Worm (Caenorhabditis elegans) whole organism, L2 larva: Measurements from ENCODE around the gene F08G5.3.
A peak's percentile ranks its signal among the peaks of the same experiment; 100 is the strongest.

Source experiments
- C34F6.9 ChIP-seq: fragments of 150-350 bp; optimal IDR thresholded peaks from 2 replicates; lab custom pipeline; 2014; ENCODE audit warnings: missing biosample characterization, missing genetic modification characterization
- F13H6.1 ChIP-seq: sonication (generic microtip); optimal IDR thresholded peaks from 2 replicates; lab custom pipeline; 2016; ENCODE audit warnings: missing genetic modification characterization, missing compliant biosample characterization
- R02D3.7 ChIP-seq: fragments of 150-350 bp; optimal IDR thresholded peaks from 2 replicates; lab custom pipeline; 2014; ENCODE audit warnings: missing biosample characterization, missing genetic modification characterization
- Y55F3AM.14 ChIP-seq: fragments of 200-800 bp; sonication (Bioruptor generic); optimal IDR thresholded peaks from 2 replicates; lab custom pipeline; 2018; ENCODE audit warnings: mild to moderate bottlenecking, missing genetic modification characterization, missing compliant biosample characterization
- ama-1 ChIP-seq: fragments of 150-350 bp; optimal IDR thresholded peaks from 2 replicates; lab custom pipeline; 2018; ENCODE audit warnings: inconsistent platforms
- blmp-1 ChIP-seq: sonication (generic microtip); optimal IDR thresholded peaks from 2 replicates; lab custom pipeline; 2017; ENCODE audit warnings: missing genetic modification characterization, mild to moderate bottlenecking, missing compliant biosample characterization, antibody characterized with exemption, moderate library complexity; ENCODE audit not compliant: insufficient read depth
- dmd-4 ChIP-seq: sonication (generic microtip); optimal IDR thresholded peaks from 2 replicates; lab custom pipeline; 2017; ENCODE audit warnings: missing biosample characterization, missing genetic modification characterization
- egl-27 ChIP-seq: sonication (generic microtip); optimal IDR thresholded peaks from 3 replicates; lab custom pipeline; 2017; ENCODE audit warnings: missing biosample characterization, missing genetic modification reagents, missing genetic modification characterization
- elt-1 ChIP-seq: fragments of 150-350 bp; optimal IDR thresholded peaks from 2 replicates; lab custom pipeline; 2014; ENCODE audit warnings: missing biosample characterization, missing genetic modification characterization
- elt-3 ChIP-seq: sonication (generic microtip); optimal IDR thresholded peaks from 2 replicates; lab custom pipeline; 2017; ENCODE audit warnings: missing biosample characterization, missing genetic modification characterization
- fos-1 ChIP-seq: fragments of 150-350 bp; optimal IDR thresholded peaks from 2 replicates; lab custom pipeline; 2014; ENCODE audit warnings: missing biosample characterization, missing genetic modification characterization
- gmeb-1 ChIP-seq: fragments of 150-350 bp; optimal IDR thresholded peaks from 2 replicates; lab custom pipeline; 2014; ENCODE audit warnings: missing biosample characterization, missing genetic modification characterization
- lin-11 ChIP-seq: fragments of 150-350 bp; sonication (generic microtip); optimal IDR thresholded peaks from 2 replicates; lab custom pipeline; 2014; ENCODE audit warnings: missing biosample characterization, missing genetic modification characterization, inconsistent platforms, mixed read lengths
- lin-39 ChIP-seq: fragments of 150-350 bp; optimal IDR thresholded peaks from 2 replicates; lab custom pipeline; 2014; ENCODE audit warnings: missing biosample characterization, missing genetic modification reagents, missing genetic modification characterization
- lsy-2 ChIP-seq, 2 experiments: fragments of 150-350 bp in 1 of 2; sonication (generic microtip) in 1 of 2; optimal IDR thresholded peaks; 2 replicates each; lab custom pipeline; 2014 to 2017; ENCODE audit warnings: missing biosample characterization in 2 of 2, missing genetic modification characterization in 2 of 2
- mab-5 ChIP-seq: fragments of 150-350 bp; optimal IDR thresholded peaks from 2 replicates; lab custom pipeline; 2014; ENCODE audit warnings: missing biosample characterization, missing genetic modification characterization
- mbf-1 ChIP-seq: sonication (generic microtip); optimal IDR thresholded peaks from 2 replicates; lab custom pipeline; 2017; ENCODE audit warnings: missing biosample characterization, missing genetic modification characterization
- mdl-1 ChIP-seq, 2 experiments: fragments of 150-350 bp in 1 of 2; sonication (generic microtip) in 1 of 2; optimal IDR thresholded peaks; 2 replicates each; lab custom pipeline; 2017; ENCODE audit warnings: missing biosample characterization in 2 of 2, missing genetic modification characterization in 2 of 2
- nhr-10 ChIP-seq: sonication (generic microtip); optimal IDR thresholded peaks from 2 replicates; lab custom pipeline; 2017; ENCODE audit warnings: missing biosample characterization, missing genetic modification characterization
- nhr-11 ChIP-seq: fragments of 150-350 bp; optimal IDR thresholded peaks from 2 replicates; lab custom pipeline; 2014; ENCODE audit warnings: missing biosample characterization, missing genetic modification characterization
- nhr-12 ChIP-seq: fragments of 150-350 bp; optimal IDR thresholded peaks from 2 replicates; lab custom pipeline; 2014; ENCODE audit warnings: missing biosample characterization, missing genetic modification characterization
- nhr-129 ChIP-seq: fragments of 150-350 bp; optimal IDR thresholded peaks from 2 replicates; lab custom pipeline; 2014; ENCODE audit warnings: missing biosample characterization, missing genetic modification characterization
- nhr-21 ChIP-seq: fragments of 150-350 bp; optimal IDR thresholded peaks from 2 replicates; lab custom pipeline; 2014; ENCODE audit warnings: missing biosample characterization, missing genetic modification characterization
- nhr-23 ChIP-seq: fragments of 150-350 bp; optimal IDR thresholded peaks from 2 replicates; lab custom pipeline; 2014; ENCODE audit warnings: missing biosample characterization, missing genetic modification reagents, missing genetic modification characterization
- nhr-237 ChIP-seq: fragments of 150-350 bp; optimal IDR thresholded peaks from 2 replicates; lab custom pipeline; 2014; ENCODE audit warnings: missing biosample characterization, missing genetic modification characterization
- nhr-25 ChIP-seq: fragments of 150-350 bp; sonication (generic microtip); optimal IDR thresholded peaks from 3 replicates; lab custom pipeline; 2014; ENCODE audit warnings: missing biosample characterization, missing genetic modification characterization
- nhr-6 ChIP-seq: fragments of 150-350 bp; optimal IDR thresholded peaks from 2 replicates; lab custom pipeline; 2014; ENCODE audit warnings: missing biosample characterization, missing genetic modification characterization
- nhr-77 ChIP-seq: fragments of 150-350 bp; optimal IDR thresholded peaks from 2 replicates; lab custom pipeline; 2014; ENCODE audit warnings: missing biosample characterization, missing genetic modification characterization
- peb-1 ChIP-seq: fragments of 150-350 bp; optimal IDR thresholded peaks from 2 replicates; lab custom pipeline; 2014; ENCODE audit warnings: missing biosample characterization, missing genetic modification characterization
- sma-3 ChIP-seq: sonication (generic microtip); optimal IDR thresholded peaks from 2 replicates; lab custom pipeline; 2016; ENCODE audit warnings: missing genetic modification reagents, missing genetic modification characterization, missing compliant biosample characterization
- sma-9 ChIP-seq, 2 experiments: fragments of 150-350 bp in 1 of 2; sonication (generic microtip) in 1 of 2; optimal IDR thresholded peaks; 2 replicates each; lab custom pipeline; 2014 to 2016; ENCODE audit warnings: missing genetic modification characterization in 2 of 2, mild to moderate bottlenecking in 1 of 2, missing biosample characterization in 1 of 2, missing compliant biosample characterization in 1 of 2, missing genetic modification reagents in 1 of 2, moderate library complexity in 1 of 2
- unc-39 ChIP-seq: fragments of 150-350 bp; optimal IDR thresholded peaks from 2 replicates; lab custom pipeline; 2014; ENCODE audit warnings: missing biosample characterization, missing genetic modification characterization
- unc-55 ChIP-seq: fragments of 150-350 bp; sonication (generic microtip); optimal IDR thresholded peaks from 3 replicates; lab custom pipeline; 2014; ENCODE audit warnings: missing biosample characterization, missing genetic modification reagents, missing genetic modification characterization
- unc-62 ChIP-seq: fragments of 150-350 bp; optimal IDR thresholded peaks from 2 replicates; lab custom pipeline; 2014; ENCODE audit warnings: missing biosample characterization, missing genetic modification reagents, missing genetic modification characterization
- ztf-1 ChIP-seq: fragments of 200-800 bp; sonication (Bioruptor generic); conservative IDR thresholded peaks from 2 replicates; pipeline ENCODE4 v1.3.6; 2022; ENCODE audit warnings: missing genetic modification characterization, missing compliant biosample characterization
- ztf-11 ChIP-seq: sonication (generic microtip); optimal IDR thresholded peaks from 2 replicates; lab custom pipeline; 2017; ENCODE audit warnings: missing biosample characterization, missing genetic modification characterization

The F08G5.3 gene

ce11 chrIV:12416629-12417404 is 569 bp downstream of the F08G5.3 start:
- TF ChIP-seq nhr-6 (no peak), lsy-2 (tag; optimal IDR thresholded peaks at IDR 0.05; lab: Kevin White, UChicago) (peak in 1 of 2 experiments; percentile 26), C34F6.9 (tag; lab: Kevin White, UChicago) (peak; percentile 4), nhr-77 (tag; lab: Kevin White, UChicago) (no peak), nhr-21 (tag; lab: Kevin White, UChicago) (no peak), unc-62 (GFP tag; lab: Kevin White, UChicago) (no peak), ztf-1 (GFP tag; lab: Robert Waterston, UW) (no peak), lin-11 (tag; lab: Kevin White, UChicago) (peak; percentile 11), fos-1 (tag; lab: Kevin White, UChicago) (no peak), dmd-4 (tag; lab: Kevin White, UChicago) (no peak), elt-3 (tag; lab: Kevin White, UChicago) (no peak), R02D3.7 (no peak), nhr-11 (tag; lab: Kevin White, UChicago) (no peak), unc-55 (GFP tag; lab: Kevin White, UChicago) (no peak), sma-9 (GFP tag; optimal IDR thresholded peaks at IDR 0.05; lab: Kevin White, UChicago) (peak; percentile 21), sma-9 (tag; optimal IDR thresholded peaks at IDR 0.05; lab: Kevin White, UChicago) (no peak), nhr-237 (tag; lab: Kevin White, UChicago) (no peak), mdl-1 (tag; optimal IDR thresholded peaks at IDR 0.05; lab: Kevin White, UChicago) (no peak), elt-1 (tag; lab: Kevin White, UChicago) (no peak), gmeb-1 (tag; lab: Kevin White, UChicago) (no peak), Y55F3AM.14 (GFP tag; lab: Kevin White, UChicago) (no peak), egl-27 (tag; lab: Kevin White, UChicago) (no peak), nhr-129 (tag; lab: Kevin White, UChicago) (peak; percentile 58), F13H6.1 (tag; lab: Kevin White, UChicago) (no peak), sma-3 (GFP tag; lab: Kevin White, UChicago) (peak; percentile 13)

- TF ChIP-seq unc-55 (GFP tag; lab: Kevin White, UChicago): no peak
- TF ChIP-seq Y55F3AM.14 (GFP tag; lab: Kevin White, UChicago): no peak
- TF ChIP-seq ztf-11 (tag; lab: Kevin White, UChicago): no peak
- no peak for TF ChIP-seq F13H6.1 (tag; lab: Kevin White, UChicago)
- no peak for TF ChIP-seq nhr-11 (tag; lab: Kevin White, UChicago)
- TF ChIP-seq lin-39 (tag; lab: Kevin White, UChicago): no peak
- TF ChIP-seq nhr-25 (tag; lab: Kevin White, UChicago): no peak
- TF ChIP-seq nhr-21 (tag; lab: Kevin White, UChicago): no peak
- no peak for TF ChIP-seq blmp-1 (tag; lab: Kevin White, UChicago)
- TF ChIP-seq nhr-23 (tag; lab: Kevin White, UChicago): no peak
- no peak for TF ChIP-seq dmd-4 (tag; lab: Kevin White, UChicago)
- TF ChIP-seq mdl-1 (tag; optimal IDR thresholded peaks at IDR 0.05; lab: Kevin White, UChicago): no peak
- TF ChIP-seq egl-27 (tag; lab: Kevin White, UChicago): no peak
- no peak for TF ChIP-seq R02D3.7
- no peak for TF ChIP-seq elt-3 (tag; lab: Kevin White, UChicago)
- TF ChIP-seq sma-3 (GFP tag; lab: Kevin White, UChicago): no peak
Measured at ce11 chrIV:12414601-12415000, 2.8 kb downstream of the F08G5.3 start.

DNA sequence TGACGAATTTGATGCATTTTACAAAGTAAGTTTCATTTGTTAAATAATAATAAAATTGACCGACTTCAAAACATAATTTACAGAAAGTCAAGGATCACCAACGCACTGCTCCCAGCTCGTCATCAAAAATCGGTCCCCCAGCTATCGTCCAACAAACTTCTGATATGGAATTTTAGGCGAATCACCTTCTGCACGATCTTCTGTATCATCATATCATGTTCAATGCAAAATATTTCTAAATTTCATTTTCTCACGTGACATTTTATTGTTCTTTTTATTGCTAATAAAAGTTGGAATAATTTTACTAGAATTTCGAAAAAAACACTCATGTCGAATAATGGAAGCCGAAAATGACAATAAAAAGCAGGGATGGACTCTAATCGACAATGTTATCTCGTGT is 7.2 kb downstream of the F08G5.3 start, which contains the start of gene acl-13:
Gene acl-13, plus strand, starts transcription at position 301 of the 400 bp plus-strand sequence.
- TF ChIP-seq mab-5 (tag; lab: Kevin White, UChicago) (no peak), nhr-10 (tag; lab: Kevin White, UChicago) (no peak), lsy-2 (tag; optimal IDR thresholded peaks at IDR 0.05; lab: Kevin White, UChicago) (no peak), dmd-4 (tag; lab: Kevin White, UChicago) (no peak), ztf-1 (GFP tag; lab: Robert Waterston, UW) (no peak), unc-39 (tag; lab: Kevin White, UChicago) (no peak)

DNA sequence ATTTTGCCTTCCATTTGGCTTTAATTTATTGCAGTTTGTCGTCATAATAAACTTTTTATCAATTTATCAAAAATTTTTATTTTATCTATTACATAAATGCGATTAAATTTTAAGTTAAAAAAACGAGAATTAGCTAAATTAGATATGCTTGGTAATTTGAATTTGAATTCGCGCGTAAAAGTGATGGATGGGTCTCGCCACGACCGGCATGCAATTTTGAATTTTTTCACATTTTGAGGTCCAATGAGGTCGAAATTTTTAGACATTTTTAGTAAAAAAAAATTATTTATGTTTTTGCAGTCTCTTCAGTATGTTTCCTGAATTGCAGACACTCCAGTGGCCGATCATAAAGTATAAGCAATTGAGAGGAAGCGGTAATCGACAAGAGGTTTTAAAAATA is 8.8 kb downstream of the F08G5.3 start, which contains the start of gene dsb-1:
Gene dsb-1, plus strand, starts transcription at position 301 of the 400 bp plus-strand sequence.
- TF ChIP-seq gmeb-1 (tag; lab: Kevin White, UChicago): no peak
- TF ChIP-seq mbf-1: no peak
- no peak for TF ChIP-seq elt-1 (tag; lab: Kevin White, UChicago)
- no peak for TF ChIP-seq mab-5 (tag; lab: Kevin White, UChicago)
- TF ChIP-seq Y55F3AM.14 (GFP tag; lab: Kevin White, UChicago): no peak
- no peak for TF ChIP-seq lin-39 (tag; lab: Kevin White, UChicago)
- no peak for TF ChIP-seq nhr-25 (tag; lab: Kevin White, UChicago)
- TF ChIP-seq blmp-1 (tag; lab: Kevin White, UChicago): no peak
- no peak for TF ChIP-seq ama-1 (lab: Kevin White, UChicago)
- TF ChIP-seq lin-11 (tag; lab: Kevin White, UChicago): no peak
- TF ChIP-seq sma-9 (GFP tag; optimal IDR thresholded peaks at IDR 0.05; lab: Kevin White, UChicago): no peak
- no peak for TF ChIP-seq sma-9 (tag; optimal IDR thresholded peaks at IDR 0.05; lab: Kevin White, UChicago)
- no peak for TF ChIP-seq peb-1 (tag; lab: Kevin White, UChicago)
- TF ChIP-seq F13H6.1 (tag; lab: Kevin White, UChicago): no peak
- TF ChIP-seq R02D3.7: no peak
- no peak for TF ChIP-seq elt-3 (tag; lab: Kevin White, UChicago)
- no peak for TF ChIP-seq mdl-1 (tag; optimal IDR thresholded peaks at IDR 0.05; lab: Kevin White, UChicago)
- TF ChIP-seq nhr-237 (tag; lab: Kevin White, UChicago): no peak
- TF ChIP-seq nhr-12 (tag; lab: Kevin White, UChicago): no peak
- TF ChIP-seq unc-55 (GFP tag; lab: Kevin White, UChicago): no peak
- TF ChIP-seq egl-27 (tag; lab: Kevin White, UChicago): no peak
